Worm (Caenorhabditis elegans) whole organism, L3 larva: ENCODE measurements around the gene nhl-3.

Experiments
- daf-12 ChIP-seq: fragments of 150-350 bp; optimal IDR thresholded peaks from 2 replicates; lab custom pipeline; 2014; ENCODE audit warnings: missing biosample characterization, missing genetic modification reagents, missing genetic modification characterization
- egl-27 ChIP-seq: sonication (generic microtip); optimal IDR thresholded peaks from 4 replicates; lab custom pipeline; 2017; ENCODE audit warnings: missing biosample characterization, missing genetic modification reagents, missing genetic modification characterization
- elt-3 ChIP-seq, 3 experiments: fragments of 150-350 bp in 1 of 3; sonication (generic microtip) in 2 of 3; optimal IDR thresholded peaks; 2 replicates in 2 of 3; 4 replicates in 1 of 3; lab custom pipeline; 2014 to 2017; ENCODE audit warnings: missing biosample characterization in 3 of 3, missing genetic modification characterization in 3 of 3
- nhr-237 ChIP-seq: fragments of 150-350 bp; optimal IDR thresholded peaks from 2 replicates; lab custom pipeline; 2014; ENCODE audit warnings: missing biosample characterization, missing genetic modification characterization
- nhr-77 ChIP-seq: fragments of 150-350 bp; optimal IDR thresholded peaks from 2 replicates; lab custom pipeline; 2014; ENCODE audit warnings: missing biosample characterization, missing genetic modification characterization

DNA sequence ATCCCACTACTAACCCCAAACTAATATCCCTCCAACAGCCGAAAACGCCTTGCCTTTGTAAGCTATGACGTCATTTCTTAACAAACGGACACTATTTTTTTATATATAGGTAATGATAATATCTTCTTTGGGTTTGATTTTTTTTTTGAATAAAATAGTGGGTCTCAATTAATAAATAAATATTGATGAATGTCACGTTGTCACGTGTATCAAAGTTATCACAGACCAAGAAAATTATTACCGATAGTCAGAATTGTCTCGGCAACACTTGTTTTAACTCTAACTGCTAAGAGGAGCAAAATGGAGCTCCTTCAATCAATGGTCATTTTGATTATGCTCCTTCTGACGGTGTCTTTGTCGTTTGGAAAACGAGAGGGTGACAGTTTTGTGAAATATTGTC, 32.1 kb upstream of the nhl-3 start, which contains the start of gene T04B8.1:
- TF ChIP-seq nhr-237 (tag; lab: Kevin White, UChicago) (no peak), elt-3 (tag; optimal IDR thresholded peaks at IDR 0.05; lab: Kevin White, UChicago) (no peak), egl-27 (no peak), nhr-77 (tag; lab: Kevin White, UChicago) (no peak), daf-12 (tag; lab: Kevin White, UChicago) (no peak)
